Worm (Caenorhabditis elegans) whole organism, young adult: ENCODE results near the gene ugt-40.

Experiments used
- F33H1.4 ChIP-seq: fragments of 200-800 bp; sonication (Bioruptor generic); IDR thresholded peaks from 2 replicates; pipeline ENCODE4 v1.3.6; 2022; ENCODE audit warnings: missing genetic modification reagents, missing genetic modification characterization, missing compliant biosample characterization
- F37B4.10 ChIP-seq: fragments of 200-800 bp; sonication (Bioruptor generic); IDR thresholded peaks from 2 replicates; pipeline ENCODE4 v1.3.6; 2022; ENCODE audit warnings: missing genetic modification characterization, missing compliant biosample characterization
- F39B2.1 ChIP-seq: fragments of 200-800 bp; sonication (Bioruptor generic); IDR thresholded peaks from 2 replicates; pipeline ENCODE4 v1.3.6; 2022; ENCODE audit warnings: missing genetic modification reagents, missing genetic modification characterization, missing compliant biosample characterization
- F57C9.4 ChIP-seq: sonication (generic microtip); optimal IDR thresholded peaks from 2 replicates; lab custom pipeline; 2017; ENCODE audit warnings: mild to moderate bottlenecking, missing genetic modification characterization, missing compliant biosample characterization
- K11D2.4 ChIP-seq: fragments of 200-800 bp; sonication (Bioruptor generic); IDR thresholded peaks from 2 replicates; pipeline ENCODE4 v1.3.6; 2022; ENCODE audit warnings: missing genetic modification reagents, missing genetic modification characterization, missing compliant biosample characterization
- Y53F4B.3 ChIP-seq: fragments of 200-800 bp; sonication (Bioruptor generic); IDR thresholded peaks from 2 replicates; pipeline ENCODE4 v1.3.6; 2022; ENCODE audit warnings: missing genetic modification reagents, missing genetic modification characterization, missing compliant biosample characterization
- Y53G8AR.9 ChIP-seq: fragments of 200-800 bp; sonication (Bioruptor generic); conservative IDR thresholded peaks from 2 replicates; pipeline ENCODE4 v1.3.6; 2022; ENCODE audit warnings: missing genetic modification reagents, missing genetic modification characterization, missing compliant biosample characterization
- Y95B8A.8 ChIP-seq: fragments of 200-800 bp; sonication (Bioruptor generic); IDR thresholded peaks from 2 replicates; pipeline ENCODE4 v1.3.6; 2022; ENCODE audit warnings: missing genetic modification reagents, missing genetic modification characterization, missing compliant biosample characterization
- ama-1 ChIP-seq, 3 experiments: fragments of 150-350 bp in 1 of 3; sonication (generic microtip) in 2 of 3; optimal IDR thresholded peaks; 2 replicates each; lab custom pipeline; 2014 to 2018; ENCODE audit warnings: missing biosample characterization in 2 of 3, missing genetic modification characterization in 2 of 3, missing genetic modification reagents in 2 of 3
- attf-6 ChIP-seq: fragments of 200-800 bp; sonication (Bioruptor generic); IDR thresholded peaks from 2 replicates; pipeline ENCODE4 v1.3.6; 2022; ENCODE audit warnings: missing genetic modification reagents, missing genetic modification characterization, missing compliant biosample characterization
- cebp-2 ChIP-seq: fragments of 200-800 bp; sonication (Bioruptor generic); IDR thresholded peaks from 2 replicates; pipeline ENCODE4 v1.3.6; 2022; ENCODE audit warnings: missing genetic modification characterization, missing compliant biosample characterization
- ceh-27 ChIP-seq: fragments of 200-800 bp; sonication (Bioruptor generic); optimal IDR thresholded peaks from 2 replicates; lab custom pipeline; 2018; ENCODE audit warnings: mild to moderate bottlenecking, missing genetic modification characterization, moderate library complexity, missing compliant biosample characterization
- ceh-91 ChIP-seq: fragments of 200-800 bp; sonication (Bioruptor generic); IDR thresholded peaks from 2 replicates; pipeline ENCODE4 v1.3.6; 2022; ENCODE audit warnings: missing genetic modification reagents, missing genetic modification characterization, missing compliant biosample characterization
- dox-1 ChIP-seq: fragments of 200-800 bp; sonication (Bioruptor generic); IDR thresholded peaks from 2 replicates; pipeline ENCODE4 v1.3.6; 2022; ENCODE audit warnings: missing genetic modification reagents, missing genetic modification characterization, missing compliant biosample characterization
- egl-18 ChIP-seq: fragments of 200-800 bp; sonication (Bioruptor generic); IDR thresholded peaks from 2 replicates; pipeline ENCODE4 v1.3.6; 2022; ENCODE audit warnings: missing genetic modification reagents, missing genetic modification characterization, missing compliant biosample characterization
- ekl-4 ChIP-seq: fragments of 200-800 bp; sonication (Bioruptor generic); IDR thresholded peaks from 2 replicates; pipeline ENCODE4 v1.3.6; 2022; ENCODE audit warnings: missing genetic modification reagents, missing genetic modification characterization, missing compliant biosample characterization
- gei-17 ChIP-seq: fragments of 200-800 bp; sonication (Bioruptor generic); optimal IDR thresholded peaks from 2 replicates; lab custom pipeline; 2018; ENCODE audit warnings: mild to moderate bottlenecking, missing genetic modification characterization, missing compliant biosample characterization
- hlh-12 ChIP-seq: sonication (generic microtip); optimal IDR thresholded peaks from 2 replicates; lab custom pipeline; 2016; ENCODE audit warnings: missing genetic modification characterization, missing compliant biosample characterization
- hlh-26 ChIP-seq: fragments of 200-800 bp; sonication (Bioruptor generic); conservative IDR thresholded peaks from 2 replicates; pipeline ENCODE4 v1.3.6; 2022; ENCODE audit warnings: missing genetic modification reagents, missing genetic modification characterization, missing compliant biosample characterization
- hsf-1 ChIP-seq: fragments of 200-800 bp; sonication (Bioruptor generic); IDR thresholded peaks from 2 replicates; pipeline ENCODE4 v1.3.6; 2022; ENCODE audit warnings: missing genetic modification reagents, missing genetic modification characterization, missing compliant biosample characterization
- lag-1 ChIP-seq: fragments of 200-800 bp; sonication (Bioruptor generic); IDR thresholded peaks from 2 replicates; pipeline ENCODE4 v1.3.6; 2022; ENCODE audit warnings: missing genetic modification reagents, missing genetic modification characterization, missing compliant biosample characterization
- let-607 ChIP-seq, 2 experiments: fragments of 200-800 bp in 1 of 2; sonication (Bioruptor generic) in 1 of 2; sonication (generic microtip) in 1 of 2; optimal IDR thresholded peaks; 2 replicates each; lab custom pipeline; 2016 to 2018; ENCODE audit warnings: mild to moderate bottlenecking in 2 of 2, missing compliant biosample characterization in 2 of 2, missing genetic modification characterization in 2 of 2, moderate library complexity in 2 of 2, missing genotype in 1 of 2
- lin-26 ChIP-seq: fragments of 200-800 bp; sonication (Bioruptor generic); IDR thresholded peaks from 2 replicates; pipeline ENCODE4 v1.3.6; 2022; ENCODE audit warnings: missing genetic modification reagents, missing genetic modification characterization, missing compliant biosample characterization
- lin-40 ChIP-seq: sonication (generic microtip); optimal IDR thresholded peaks from 2 replicates; lab custom pipeline; 2016; ENCODE audit warnings: missing genetic modification characterization, mild to moderate bottlenecking, missing compliant biosample characterization, missing genotype, missing genetic modification reagents
- lin-54 ChIP-seq: fragments of 200-800 bp; sonication (Bioruptor generic); optimal IDR thresholded peaks from 2 replicates; lab custom pipeline; 2018; ENCODE audit warnings: mild to moderate bottlenecking, missing genetic modification characterization, missing compliant biosample characterization
- lsy-27 ChIP-seq: sonication (generic microtip); optimal IDR thresholded peaks from 2 replicates; lab custom pipeline; 2017; ENCODE audit warnings: missing genetic modification characterization, mild to moderate bottlenecking, missing compliant biosample characterization, antibody characterized with exemption, missing genotype, borderline replicate concordance; ENCODE audit not compliant: insufficient read depth
- madf-10 ChIP-seq: sonication (generic microtip); optimal IDR thresholded peaks from 2 replicates; lab custom pipeline; 2016; ENCODE audit warnings: mild to moderate bottlenecking, missing genetic modification characterization, missing compliant biosample characterization
- madf-3 ChIP-seq: fragments of 200-800 bp; sonication (Bioruptor generic); IDR thresholded peaks from 2 replicates; pipeline ENCODE4 v1.3.6; 2022; ENCODE audit warnings: missing genetic modification reagents, missing genetic modification characterization, missing compliant biosample characterization
- madf-8 ChIP-seq: fragments of 200-800 bp; sonication (Bioruptor generic); conservative IDR thresholded peaks from 2 replicates; pipeline ENCODE4 v1.3.6; 2022; ENCODE audit warnings: missing genetic modification reagents, missing genetic modification characterization, missing compliant biosample characterization
- mcd-1 ChIP-seq: fragments of 200-800 bp; sonication (Bioruptor generic); IDR thresholded peaks from 2 replicates; pipeline ENCODE4 v1.3.6; 2022; ENCODE audit warnings: missing genetic modification reagents, missing genetic modification characterization, missing compliant biosample characterization
- mel-28 ChIP-seq: sonication (generic microtip); optimal IDR thresholded peaks from 2 replicates; lab custom pipeline; 2016; ENCODE audit warnings: borderline replicate concordance, mild to moderate bottlenecking, missing genetic modification characterization, missing compliant biosample characterization
- nhr-120 ChIP-seq: fragments of 200-800 bp; sonication (Bioruptor generic); IDR thresholded peaks from 2 replicates; pipeline ENCODE4 v1.3.6; 2022; ENCODE audit warnings: missing genetic modification characterization, missing compliant biosample characterization
- nhr-179 ChIP-seq: sonication (generic microtip); optimal IDR thresholded peaks from 2 replicates; lab custom pipeline; 2016; ENCODE audit warnings: mild to moderate bottlenecking, missing genetic modification characterization, missing compliant biosample characterization
- nhr-80 ChIP-seq: sonication (generic microtip); optimal IDR thresholded peaks from 2 replicates; lab custom pipeline; 2016; ENCODE audit warnings: missing genetic modification characterization, missing compliant biosample characterization
- rcor-1 ChIP-seq: fragments of 200-800 bp; sonication (Bioruptor generic); IDR thresholded peaks from 2 replicates; pipeline ENCODE4 v1.3.6; 2022; ENCODE audit warnings: missing genetic modification reagents, missing genetic modification characterization, missing compliant biosample characterization
- rpc-1 ChIP-seq, 2 experiments: fragments of 150-350 bp in 1 of 2; sonication (generic microtip) in 1 of 2; optimal IDR thresholded peaks; 2 replicates each; lab custom pipeline; 2014 to 2018; ENCODE audit warnings: missing biosample characterization in 1 of 2, missing genetic modification characterization in 1 of 2, missing genetic modification reagents in 1 of 2, missing genotype in 1 of 2
- snpc-1.3 ChIP-seq: sonication (generic microtip); optimal IDR thresholded peaks from 2 replicates; lab custom pipeline; 2017; ENCODE audit warnings: missing genetic modification characterization, mild to moderate bottlenecking, missing compliant biosample characterization, antibody characterized with exemption, moderate library complexity, missing genotype, missing genetic modification reagents; ENCODE audit not compliant: insufficient read depth
- sptf-2 ChIP-seq: fragments of 200-800 bp; sonication (Bioruptor generic); optimal IDR thresholded peaks from 2 replicates; lab custom pipeline; 2018; ENCODE audit warnings: mild to moderate bottlenecking, missing genetic modification characterization, missing compliant biosample characterization
- tbx-9 ChIP-seq: sonication (generic microtip); optimal IDR thresholded peaks from 2 replicates; lab custom pipeline; 2016; ENCODE audit warnings: borderline replicate concordance, missing genetic modification characterization, inconsistent platforms, missing compliant biosample characterization
- unc-62 ChIP-seq: fragments of 150-350 bp; optimal IDR thresholded peaks from 2 replicates; lab custom pipeline; 2014; ENCODE audit warnings: missing biosample characterization, missing genetic modification reagents, missing genetic modification characterization
- xnd-1 ChIP-seq: sonication (generic microtip); optimal IDR thresholded peaks from 2 replicates; lab custom pipeline; 2016; ENCODE audit warnings: missing genotype, missing genetic modification reagents, missing genetic modification characterization, missing compliant biosample characterization
- zim-3 ChIP-seq: sonication (generic microtip); optimal IDR thresholded peaks from 2 replicates; lab custom pipeline; 2017; ENCODE audit warnings: mild to moderate bottlenecking, missing genetic modification characterization, moderate library complexity, missing compliant biosample characterization
- ztf-22 ChIP-seq: fragments of 200-800 bp; sonication (Bioruptor generic); optimal IDR thresholded peaks from 2 replicates; lab custom pipeline; 2018; ENCODE audit warnings: mild to moderate bottlenecking, missing genetic modification characterization, moderate library complexity, missing compliant biosample characterization

ugt-40 gene

ce11 chrV:7166709-7167108, 24.9 kb upstream of the ugt-40 start, which contains the start of gene ugt-36:
Gene ugt-36, plus strand, starts transcription at chrV:7167009.
- TF ChIP-seq egl-18 (GFP tag; lab: Robert Waterston, UW) (no peak), ekl-4 (GFP tag; lab: Robert Waterston, UW) (no peak), nhr-179 (tag; lab: Kevin White, UChicago) (no peak), K11D2.4 (no peak), gei-17 (no peak), ztf-22 (no peak), ceh-27 (GFP tag; lab: Kevin White, UChicago) (no peak), Y53G8AR.9 (GFP tag; lab: Robert Waterston, UW) (no peak), dox-1 (GFP tag; lab: Robert Waterston, UW) (no peak), nhr-120 (GFP tag; lab: Robert Waterston, UW) (no peak), lin-40 (tag; lab: Kevin White, UChicago) (no peak), rcor-1 (GFP tag; lab: Robert Waterston, UW) (no peak), tbx-9 (tag; lab: Kevin White, UChicago) (no peak), let-607 (tag; optimal IDR thresholded peaks at IDR 0.05; lab: Kevin White, UChicago) (no peak)

DNA sequence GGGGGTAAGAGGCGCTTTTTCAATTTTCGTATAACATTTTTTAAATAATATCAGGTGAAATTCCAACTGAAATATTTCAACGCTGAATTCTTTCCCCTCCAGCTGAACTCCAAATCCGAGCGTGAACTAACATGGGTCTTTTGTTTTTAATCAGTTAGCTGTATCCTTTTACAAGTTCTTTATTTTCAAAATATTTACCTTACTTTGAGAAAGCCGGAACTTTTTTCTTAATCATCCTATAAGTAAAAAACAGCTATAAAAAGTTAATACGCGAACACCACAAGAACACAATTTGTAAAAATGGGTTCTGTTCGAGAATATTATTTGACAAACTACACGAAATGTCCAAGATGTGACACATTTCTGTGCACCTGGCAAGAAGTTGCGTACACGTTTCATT, 22.4 kb upstream of the ugt-40 start, which contains the start of gene srh-83:
TSS of gene srh-83 (plus strand) at position 301 of the 400 bp plus-strand sequence.
- TF ChIP-seq egl-18 (GFP tag; lab: Robert Waterston, UW): no peak
- no peak for TF ChIP-seq ama-1 (optimal IDR thresholded peaks at IDR 0.05; lab: Kevin White, UChicago)
- TF ChIP-seq ama-1 (GFP tag; optimal IDR thresholded peaks at IDR 0.05; lab: Kevin White, UChicago): no peak
- TF ChIP-seq attf-6 (GFP tag; lab: Robert Waterston, UW): no peak
- no peak for TF ChIP-seq mcd-1 (GFP tag; lab: Robert Waterston, UW)
- no peak for TF ChIP-seq rpc-1 (optimal IDR thresholded peaks at IDR 0.05; lab: Kevin White, UChicago)
- TF ChIP-seq rpc-1 (tag; optimal IDR thresholded peaks at IDR 0.05; lab: Kevin White, UChicago): no peak
- no peak for TF ChIP-seq mel-28 (tag; lab: Kevin White, UChicago)
- no peak for TF ChIP-seq F37B4.10 (GFP tag; lab: Robert Waterston, UW)
- no peak for TF ChIP-seq ceh-91 (GFP tag; lab: Robert Waterston, UW)
- TF ChIP-seq sptf-2 (GFP tag; lab: Kevin White, UChicago): no peak
- no peak for TF ChIP-seq ztf-22
- no peak for TF ChIP-seq madf-3
- TF ChIP-seq snpc-1.3 (tag; lab: Kevin White, UChicago): no peak
- TF ChIP-seq lin-54 (GFP tag; lab: Kevin White, UChicago): no peak

DNA sequence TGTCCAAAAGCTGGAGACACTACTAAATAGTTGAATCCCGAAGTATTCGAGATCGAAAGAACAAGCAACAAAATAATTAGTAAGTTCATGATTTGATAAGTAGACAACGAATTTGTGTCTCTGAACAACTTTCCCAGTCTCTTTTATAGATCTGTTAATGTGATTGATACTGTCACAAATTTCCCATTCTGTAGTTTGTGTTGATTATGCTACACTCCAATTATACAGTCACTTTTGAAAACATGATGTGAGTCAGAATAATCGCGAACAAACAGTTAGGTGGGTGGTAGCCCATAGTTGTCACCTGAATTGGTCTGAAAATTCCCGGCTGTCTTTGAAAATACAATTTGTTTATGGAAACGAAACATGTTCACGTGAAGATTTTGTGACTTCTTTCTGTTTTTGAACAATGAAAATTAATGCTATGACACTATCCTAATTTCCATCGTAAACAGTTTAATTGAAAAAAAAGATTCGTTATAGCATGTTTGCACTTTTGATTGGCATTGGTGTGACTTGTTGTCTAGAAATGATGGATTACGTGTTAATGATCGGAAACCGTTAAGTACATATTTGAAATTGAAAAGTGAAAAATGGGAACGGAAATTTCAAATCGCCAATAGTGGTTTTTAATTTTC, 21.8 kb upstream of the ugt-40 start, which contains the start of gene ugt-41:
TSS of gene ugt-41 (minus strand) at position 119 of the 638 bp plus-strand sequence.
- TF ChIP-seq nhr-80 (tag; lab: Kevin White, UChicago): peak; percentile 42
- TF ChIP-seq F57C9.4 (tag; lab: Kevin White, UChicago): no peak
- peak; percentile 85 for TF ChIP-seq unc-62 (GFP tag; lab: Kevin White, UChicago)
- TF ChIP-seq lin-40 (tag; lab: Kevin White, UChicago): peak; percentile 18
- TF ChIP-seq F33H1.4: no peak

- no peak for TF ChIP-seq lsy-27 (tag; lab: Kevin White, UChicago)
- TF ChIP-seq lin-26 (GFP tag; lab: Robert Waterston, UW): no peak
- TF ChIP-seq hlh-26 (GFP tag; lab: Robert Waterston, UW): no peak
- no peak for TF ChIP-seq zim-3 (tag; lab: Kevin White, UChicago)
- TF ChIP-seq xnd-1 (tag; lab: Kevin White, UChicago): no peak
- TF ChIP-seq Y95B8A.8 (GFP tag; lab: Robert Waterston, UW): no peak
- no peak for TF ChIP-seq Y53F4B.3 (GFP tag; lab: Robert Waterston, UW)
- TF ChIP-seq cebp-2 (GFP tag; lab: Robert Waterston, UW): no peak
- no peak for TF ChIP-seq attf-6 (GFP tag; lab: Robert Waterston, UW)
- no peak for TF ChIP-seq madf-10 (tag; lab: Kevin White, UChicago)
- no peak for TF ChIP-seq madf-8 (GFP tag; lab: Robert Waterston, UW)
- TF ChIP-seq hlh-12 (tag; lab: Kevin White, UChicago): no peak
- TF ChIP-seq hsf-1 (GFP tag; lab: Robert Waterston, UW): no peak
- no peak for TF ChIP-seq madf-3
- no peak for TF ChIP-seq lag-1 (GFP tag; lab: Robert Waterston, UW)
- no peak for TF ChIP-seq F39B2.1 (GFP tag; lab: Robert Waterston, UW)
These were observed 17.6 kb upstream of the ugt-40 start, which contains the start of gene str-204 for ce11 chrV:7159391-7159790. Gene str-204, plus strand, starts transcription at chrV:7159691.
